Worm (Caenorhabditis elegans) whole organism, L4 larva: ENCODE results near the gene nprl-3.

Source experiments
- T20F7.1 ChIP-seq: fragments of 200-800 bp; sonication (Bioruptor generic); optimal IDR thresholded peaks from 2 replicates; lab custom pipeline; 2018; ENCODE audit warnings: mild to moderate bottlenecking, missing genetic modification characterization, missing compliant biosample characterization
- Y5F2A.4 ChIP-seq: fragments of 200-800 bp; sonication (Bioruptor generic); optimal IDR thresholded peaks from 2 replicates; lab custom pipeline; 2018; ENCODE audit warnings: mild to moderate bottlenecking, missing genetic modification characterization, missing compliant biosample characterization
- ZK546.5 ChIP-seq, 2 experiments: sonication (generic microtip); optimal IDR thresholded peaks; 2 replicates each; lab custom pipeline; 2017; ENCODE audit warnings: missing biosample characterization in 2 of 2, missing genetic modification characterization in 2 of 2
- aly-2 ChIP-seq: sonication (generic microtip); optimal IDR thresholded peaks from 2 replicates; lab custom pipeline; 2018; ENCODE audit warnings: missing biosample characterization, missing genetic modification characterization
- attf-4 ChIP-seq: sonication (generic microtip); optimal IDR thresholded peaks from 3 replicates; lab custom pipeline; 2017; ENCODE audit warnings: missing biosample characterization, missing genetic modification characterization
- ceh-28 ChIP-seq: fragments of 150-350 bp; optimal IDR thresholded peaks from 2 replicates; lab custom pipeline; 2014; ENCODE audit warnings: missing biosample characterization, missing genetic modification reagents, missing genetic modification characterization
- ceh-82 ChIP-seq: sonication (generic microtip); optimal IDR thresholded peaks from 2 replicates; lab custom pipeline; 2017; ENCODE audit warnings: missing biosample characterization, missing genetic modification characterization
- ces-1 ChIP-seq: fragments of 150-350 bp; sonication (generic microtip); optimal IDR thresholded peaks from 4 replicates; lab custom pipeline; 2014; ENCODE audit warnings: missing biosample characterization, missing genetic modification reagents, missing genetic modification characterization
- cey-2 ChIP-seq: sonication (generic microtip); optimal IDR thresholded peaks from 3 replicates; lab custom pipeline; 2017; ENCODE audit warnings: missing genetic modification characterization, mild to moderate bottlenecking, missing compliant biosample characterization, antibody characterized with exemption, borderline replicate concordance; ENCODE audit not compliant: insufficient read depth
- daf-12 ChIP-seq: fragments of 150-350 bp; optimal IDR thresholded peaks from 2 replicates; lab custom pipeline; 2014; ENCODE audit warnings: missing biosample characterization, missing genetic modification reagents, missing genetic modification characterization
- daf-16 ChIP-seq, 3 experiments: sonication (generic microtip); optimal IDR thresholded peaks; 2 replicates each; lab custom pipeline; 2016 to 2017; ENCODE audit warnings: missing genetic modification characterization in 3 of 3, missing genetic modification reagents in 3 of 3, mild to moderate bottlenecking in 2 of 3, missing compliant biosample characterization in 2 of 3, missing biosample characterization in 1 of 3, moderate library complexity in 1 of 3
- daf-19 ChIP-seq: fragments of 200-800 bp; sonication (Bioruptor generic); conservative IDR thresholded peaks from 2 replicates; pipeline ENCODE4 v1.3.6; 2022; ENCODE audit warnings: missing genetic modification characterization, missing compliant biosample characterization
- dmd-8 ChIP-seq: fragments of 200-800 bp; sonication (Bioruptor generic); IDR thresholded peaks from 2 replicates; pipeline ENCODE4 v1.3.6; 2022; ENCODE audit warnings: missing genetic modification characterization, missing compliant biosample characterization
- dpl-1 ChIP-seq: fragments of 150-350 bp; optimal IDR thresholded peaks from 2 replicates; lab custom pipeline; 2014; ENCODE audit warnings: missing biosample characterization, missing genetic modification reagents, missing genetic modification characterization
- duxl-1 ChIP-seq: sonication (generic microtip); optimal IDR thresholded peaks from 2 replicates; lab custom pipeline; 2016; ENCODE audit warnings: mild to moderate bottlenecking, missing genetic modification characterization, moderate library complexity, missing compliant biosample characterization; ENCODE audit not compliant: poor library complexity
- fkh-10 ChIP-seq: fragments of 150-350 bp; optimal IDR thresholded peaks from 2 replicates; lab custom pipeline; 2014; ENCODE audit warnings: missing biosample characterization, missing genetic modification reagents, missing genetic modification characterization
- hlh-11 ChIP-seq: fragments of 200-800 bp; sonication (Bioruptor generic); optimal IDR thresholded peaks from 2 replicates; lab custom pipeline; 2018; ENCODE audit warnings: mild to moderate bottlenecking, missing genetic modification characterization, missing compliant biosample characterization
- hmg-1.1 ChIP-seq: fragments of 200-800 bp; sonication (Bioruptor generic); IDR thresholded peaks from 2 replicates; pipeline ENCODE4 v1.3.6; 2022; ENCODE audit warnings: missing genetic modification reagents, missing genetic modification characterization, missing compliant biosample characterization
- lin-1 ChIP-seq: fragments of 200-800 bp; sonication (Bioruptor generic); IDR thresholded peaks from 2 replicates; pipeline ENCODE4 v1.3.6; 2022; ENCODE audit warnings: missing genetic modification reagents, missing genetic modification characterization, missing compliant biosample characterization
- lin-39 ChIP-seq: fragments of 150-350 bp; optimal IDR thresholded peaks from 2 replicates; lab custom pipeline; 2014; ENCODE audit warnings: missing biosample characterization, missing genetic modification reagents, missing genetic modification characterization
- lir-3 ChIP-seq: sonication (generic microtip); optimal IDR thresholded peaks from 2 replicates; lab custom pipeline; 2016; ENCODE audit warnings: mild to moderate bottlenecking, missing genetic modification characterization, missing compliant biosample characterization
- mdl-1 ChIP-seq, 2 experiments: fragments of 150-350 bp in 1 of 2; sonication (generic microtip) in 1 of 2; optimal IDR thresholded peaks; 2 replicates each; lab custom pipeline; 2014 to 2017; ENCODE audit warnings: missing biosample characterization in 2 of 2, missing genetic modification characterization in 2 of 2
- mep-1 ChIP-seq: fragments of 150-350 bp; sonication (generic microtip); optimal IDR thresholded peaks from 3 replicates; lab custom pipeline; 2014; ENCODE audit warnings: missing biosample characterization, missing genetic modification characterization
- mes-2 ChIP-seq: sonication (generic microtip); optimal IDR thresholded peaks from 2 replicates; lab custom pipeline; 2016; ENCODE audit warnings: missing genotype, mild to moderate bottlenecking, missing genetic modification characterization, missing compliant biosample characterization; ENCODE audit not compliant: poor library complexity, severe bottlenecking
- mxl-2 ChIP-seq: fragments of 200-800 bp; sonication (Bioruptor generic); conservative IDR thresholded peaks from 2 replicates; pipeline ENCODE4 v1.3.6; 2022; ENCODE audit warnings: missing genetic modification reagents, missing genetic modification characterization, missing compliant biosample characterization
- nhr-11 ChIP-seq: fragments of 150-350 bp; optimal IDR thresholded peaks from 2 replicates; lab custom pipeline; 2014; ENCODE audit warnings: missing biosample characterization, missing genetic modification characterization
- nhr-25 ChIP-seq: sonication (generic microtip); optimal IDR thresholded peaks from 2 replicates; lab custom pipeline; 2017; ENCODE audit warnings: missing genetic modification characterization, mild to moderate bottlenecking, missing compliant biosample characterization, antibody characterized with exemption, moderate library complexity, borderline replicate concordance; ENCODE audit not compliant: insufficient read depth
- nhr-6 ChIP-seq: fragments of 150-350 bp; optimal IDR thresholded peaks from 2 replicates; lab custom pipeline; 2014; ENCODE audit warnings: missing biosample characterization, missing genetic modification characterization
- pha-4 ChIP-seq, 2 experiments: fragments of 150-350 bp in 1 of 2; fragments of 200-800 bp in 1 of 2; sonication (Bioruptor generic) in 1 of 2; IDR thresholded peaks in 1 of 2; optimal IDR thresholded peaks in 1 of 2; 2 replicates each; pipeline versions ENCODE4 v1.3.6 to Lab custom; 2014 to 2022; ENCODE audit warnings: missing genetic modification characterization in 2 of 2, missing genetic modification reagents in 2 of 2, missing biosample characterization in 1 of 2, missing compliant biosample characterization in 1 of 2
- php-3 ChIP-seq: fragments of 200-800 bp; sonication (Bioruptor generic); IDR thresholded peaks from 2 replicates; pipeline ENCODE4 v1.3.6; 2022; ENCODE audit warnings: missing genetic modification reagents, missing genetic modification characterization, missing compliant biosample characterization
- rbr-2 ChIP-seq: sonication (generic microtip); optimal IDR thresholded peaks from 2 replicates; lab custom pipeline; 2016; ENCODE audit warnings: missing genotype, missing genetic modification characterization, missing compliant biosample characterization
- saeg-2 ChIP-seq: fragments of 200-800 bp; sonication (Bioruptor generic); IDR thresholded peaks from 2 replicates; pipeline ENCODE4 v1.3.6; 2022; ENCODE audit warnings: missing genetic modification reagents, missing genetic modification characterization, missing compliant biosample characterization
- sdz-12 ChIP-seq: fragments of 200-800 bp; sonication (Bioruptor generic); optimal IDR thresholded peaks from 2 replicates; lab custom pipeline; 2018; ENCODE audit warnings: mild to moderate bottlenecking, missing genetic modification characterization, missing compliant biosample characterization
- set-16 ChIP-seq: fragments of 200-800 bp; sonication (Bioruptor generic); IDR thresholded peaks from 2 replicates; pipeline ENCODE4 v1.3.6; 2022; ENCODE audit warnings: missing genetic modification reagents, missing genetic modification characterization, missing compliant biosample characterization
- spr-3 ChIP-seq: fragments of 200-800 bp; sonication (Bioruptor generic); optimal IDR thresholded peaks from 2 replicates; lab custom pipeline; 2018; ENCODE audit warnings: mild to moderate bottlenecking, missing genetic modification characterization, missing compliant biosample characterization
- unc-130 ChIP-seq: sonication (generic microtip); optimal IDR thresholded peaks from 2 replicates; lab custom pipeline; 2016; ENCODE audit warnings: missing genetic modification reagents, missing genetic modification characterization, missing compliant biosample characterization
- unc-62 ChIP-seq, 3 experiments: fragments of 150-350 bp in 1 of 3; sonication (generic microtip); optimal IDR thresholded peaks in 2 of 3; peaks in 1 of 3; 1 replicate in 1 of 3; 2 replicates in 2 of 3; lab custom pipeline; 2014 to 2017; ENCODE audit warnings: missing biosample characterization in 3 of 3, missing genetic modification characterization in 3 of 3, missing genetic modification reagents in 3 of 3, missing genotype in 1 of 3
- zip-11 ChIP-seq: fragments of 200-800 bp; sonication (Bioruptor generic); IDR thresholded peaks from 2 replicates; pipeline ENCODE4 v1.3.6; 2022; ENCODE audit warnings: missing genetic modification characterization, missing compliant biosample characterization

The nprl-3 gene

DNA sequence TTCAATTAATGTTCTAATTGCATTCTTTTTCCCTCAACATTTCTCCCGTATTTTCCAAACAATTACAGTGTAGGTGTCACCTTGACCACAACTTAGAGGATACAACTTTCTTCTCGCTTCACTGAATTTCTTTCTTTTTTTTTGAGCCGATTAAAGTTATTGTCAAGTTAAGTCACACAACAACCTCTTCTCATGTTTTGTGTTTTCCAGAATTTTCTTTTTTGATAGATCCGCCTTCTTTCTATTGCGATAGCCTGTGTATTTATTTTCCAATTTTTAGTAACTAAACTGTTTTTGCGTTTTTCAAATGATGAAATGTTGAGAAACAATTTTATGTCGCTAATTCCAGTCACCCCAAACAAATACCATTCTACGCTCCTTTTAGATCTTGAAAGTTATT, 28.4 kb downstream of the nprl-3 start, which contains the start of gene F35H10.3:
Gene F35H10.3 (plus strand): TSS at position 301 of the 400 bp plus-strand sequence.
- TF ChIP-seq ZK546.5 (tag; optimal IDR thresholded peaks at IDR 0.05; lab: Kevin White, UChicago) (no peak), cey-2 (tag; lab: Kevin White, UChicago) (no peak), hlh-11 (tag; lab: Kevin White, UChicago) (no peak), php-3 (GFP tag; lab: Robert Waterston, UW) (no peak), T20F7.1 (no peak), attf-4 (no peak), duxl-1 (no peak), lir-3 (tag; lab: Kevin White, UChicago) (no peak), nhr-11 (tag; lab: Kevin White, UChicago) (no peak), mdl-1 (tag; optimal IDR thresholded peaks at IDR 0.05; lab: Kevin White, UChicago) (no peak), aly-2 (tag; lab: Kevin White, UChicago) (no peak), zip-11 (GFP tag; lab: Robert Waterston, UW) (no peak), sdz-12 (GFP tag; lab: Kevin White, UChicago) (no peak), pha-4 (GFP tag; IDR thresholded peaks at IDR 0.05; lab: Robert Waterston, UW) (no peak), pha-4 (tag; optimal IDR thresholded peaks at IDR 0.05; lab: Kevin White, UChicago) (no peak), daf-12 (no peak), ceh-82 (tag; lab: Kevin White, UChicago) (no peak), spr-3 (GFP tag; lab: Kevin White, UChicago) (no peak), saeg-2 (no peak), nhr-6 (no peak), ceh-28 (tag; lab: Kevin White, UChicago) (no peak)

DNA sequence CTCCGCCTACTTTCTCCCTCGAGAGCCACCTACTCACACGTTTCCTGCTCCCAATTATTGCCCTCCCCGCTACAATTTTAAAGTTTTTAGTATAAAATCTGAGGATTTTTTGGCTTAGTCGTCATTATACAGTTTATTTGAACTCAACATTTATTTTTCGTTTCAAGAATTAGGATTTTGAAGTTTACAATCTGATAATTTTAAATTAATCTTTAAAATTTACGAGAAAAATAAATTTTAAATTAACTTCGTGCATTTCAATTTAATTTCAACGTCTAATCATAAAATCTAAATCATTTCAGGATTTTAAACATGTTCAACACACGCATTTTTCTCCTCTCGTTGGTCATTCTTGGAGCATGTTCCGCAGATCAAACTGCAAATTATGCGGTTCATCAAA, 31.6 kb downstream of the nprl-3 start, which contains the start of gene F35H10.2:
Gene F35H10.2 (plus strand): TSS at position 301 of the 400 bp plus-strand sequence.
- no peak for TF ChIP-seq mes-2 (tag; lab: Kevin White, UChicago)
- no peak for TF ChIP-seq Y5F2A.4 (GFP tag; lab: Kevin White, UChicago)
- TF ChIP-seq lin-39 (tag; lab: Kevin White, UChicago), result no peak
- TF ChIP-seq dpl-1, result no peak
- no peak for TF ChIP-seq unc-130 (GFP tag; lab: Kevin White, UChicago)
- TF ChIP-seq mep-1 (tag; lab: Kevin White, UChicago), result no peak
- TF ChIP-seq, all 104 proteins: peak for 0

DNA sequence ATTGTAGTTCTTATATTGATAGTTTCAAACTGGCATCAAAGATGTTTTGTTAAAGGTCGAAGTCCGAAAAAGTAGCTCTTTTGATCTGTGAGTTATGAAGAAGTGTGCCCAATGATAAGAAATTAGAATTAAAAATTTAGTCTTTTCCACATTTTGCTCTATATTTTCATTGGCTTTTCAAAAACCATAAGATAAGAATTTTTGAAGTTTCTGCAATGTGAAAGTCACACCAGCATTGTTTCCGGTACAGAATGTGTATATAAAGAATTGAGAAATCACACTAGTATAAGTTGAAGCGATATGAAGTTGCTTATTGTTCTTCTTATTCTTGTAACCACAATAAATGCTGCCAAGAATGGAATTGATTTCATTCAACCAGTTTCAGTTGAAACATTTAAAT, 35.2 kb downstream of the nprl-3 start, which contains the start of gene lys-10:
Gene lys-10 (plus strand): TSS at position 301 of the 400 bp plus-strand sequence.
- no peak for TF ChIP-seq daf-19 (GFP tag; lab: Robert Waterston, UW)
- no peak for TF ChIP-seq ceh-28 (tag; lab: Kevin White, UChicago)
- TF ChIP-seq nhr-25, result no peak
- TF ChIP-seq set-16, result no peak
- TF ChIP-seq hmg-1.1 (GFP tag; lab: Robert Waterston, UW), result no peak
- TF ChIP-seq ceh-82 (tag; lab: Kevin White, UChicago), result no peak
- TF ChIP-seq mxl-2, result no peak
- TF ChIP-seq lin-1 (GFP tag; lab: Robert Waterston, UW), result no peak
- no peak for TF ChIP-seq dpl-1
- no peak for TF ChIP-seq ces-1 (GFP tag; lab: Kevin White, UChicago)
- TF ChIP-seq fkh-10, result no peak
- no peak for TF ChIP-seq rbr-2 (tag; lab: Kevin White, UChicago)
- TF ChIP-seq pha-4 (GFP tag; IDR thresholded peaks at IDR 0.05; lab: Robert Waterston, UW), result no peak
- no peak for TF ChIP-seq pha-4 (tag; optimal IDR thresholded peaks at IDR 0.05; lab: Kevin White, UChicago)

DNA sequence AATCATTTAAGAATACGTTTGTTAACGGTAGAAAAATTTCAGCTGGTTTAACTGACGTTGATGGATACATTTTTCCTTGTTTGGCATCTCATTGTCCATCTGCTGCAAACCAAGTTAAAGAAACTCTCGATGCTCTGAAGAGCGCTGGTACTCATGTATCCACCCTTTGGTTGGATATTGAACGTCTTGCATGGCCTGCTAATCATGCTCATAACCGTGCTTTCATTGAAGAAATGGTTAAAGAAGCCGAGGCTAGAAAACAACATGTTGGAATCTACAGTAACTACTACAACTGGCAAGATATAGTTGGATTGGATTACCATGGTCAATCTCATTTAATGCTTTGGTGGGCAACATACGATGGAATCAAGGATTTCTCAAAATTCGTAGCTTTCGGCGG, 35.7 kb downstream of the nprl-3 start:
- TF ChIP-seq unc-62 (GFP tag; optimal IDR thresholded peaks at IDR 0.05 in 1 of 2; lab: Kevin White, UChicago) (peak in 1 of 2 experiments; percentile 97), unc-62 (tag; optimal IDR thresholded peaks at IDR 0.05; lab: Kevin White, UChicago) (no peak), dmd-8 (GFP tag; lab: Robert Waterston, UW) (no peak), daf-16 (GFP tag; optimal IDR thresholded peaks at IDR 0.05; lab: Kevin White, UChicago) (no peak), daf-16 (tag; optimal IDR thresholded peaks at IDR 0.05; lab: Kevin White, UChicago) (no peak)
- TF ChIP-seq, all 104 proteins: peak for 1
